Worm (Caenorhabditis elegans) whole organism, L4 larva: ENCODE results near the gene str-261.

Experiments used
- D1046.2 ChIP-seq: fragments of 200-800 bp; sonication (Bioruptor generic); IDR thresholded peaks from 2 replicates; pipeline ENCODE4 v1.3.6; 2022; ENCODE audit warnings: missing genetic modification characterization, missing compliant biosample characterization
- R02D3.7 ChIP-seq: fragments of 150-350 bp; sonication (generic microtip); optimal IDR thresholded peaks from 3 replicates; lab custom pipeline; 2014; ENCODE audit warnings: missing biosample characterization, missing genetic modification characterization
- T20F7.1 ChIP-seq: fragments of 200-800 bp; sonication (Bioruptor generic); optimal IDR thresholded peaks from 2 replicates; lab custom pipeline; 2018; ENCODE audit warnings: mild to moderate bottlenecking, missing genetic modification characterization, missing compliant biosample characterization
- Y48G9A.11 ChIP-seq: fragments of 200-800 bp; sonication (Bioruptor generic); IDR thresholded peaks from 2 replicates; pipeline ENCODE4 v1.3.6; 2022; ENCODE audit warnings: missing genetic modification reagents, missing genetic modification characterization, missing compliant biosample characterization
- Y75B8A.6 ChIP-seq: fragments of 200-800 bp; sonication (Bioruptor generic); IDR thresholded peaks from 2 replicates; pipeline ENCODE4 v1.3.6; 2022; ENCODE audit warnings: missing genetic modification reagents, missing genetic modification characterization, missing compliant biosample characterization
- ZK546.5 ChIP-seq, 2 experiments: sonication (generic microtip); optimal IDR thresholded peaks; 2 replicates each; lab custom pipeline; 2017; ENCODE audit warnings: missing biosample characterization in 2 of 2, missing genetic modification characterization in 2 of 2
- aha-1 ChIP-seq: fragments of 150-350 bp; peaks from one replicate; lab custom pipeline; 2014; ENCODE audit warnings: missing biosample characterization, missing genetic modification characterization
- aly-2 ChIP-seq: sonication (generic microtip); optimal IDR thresholded peaks from 2 replicates; lab custom pipeline; 2018; ENCODE audit warnings: missing biosample characterization, missing genetic modification characterization
- ceh-44 ChIP-seq: fragments of 200-800 bp; sonication (Bioruptor generic); IDR thresholded peaks from 2 replicates; pipeline ENCODE4 v1.3.6; 2022; ENCODE audit warnings: missing genetic modification reagents, missing genetic modification characterization, missing compliant biosample characterization
- ceh-62 ChIP-seq: sonication (generic microtip); optimal IDR thresholded peaks from 2 replicates; lab custom pipeline; 2017; ENCODE audit warnings: missing biosample characterization, missing genetic modification characterization
- ces-1 ChIP-seq: fragments of 150-350 bp; sonication (generic microtip); optimal IDR thresholded peaks from 4 replicates; lab custom pipeline; 2014; ENCODE audit warnings: missing biosample characterization, missing genetic modification reagents, missing genetic modification characterization
- daf-12 ChIP-seq: fragments of 150-350 bp; optimal IDR thresholded peaks from 2 replicates; lab custom pipeline; 2014; ENCODE audit warnings: missing biosample characterization, missing genetic modification reagents, missing genetic modification characterization
- daf-16 ChIP-seq, 3 experiments: sonication (generic microtip); optimal IDR thresholded peaks; 2 replicates each; lab custom pipeline; 2016 to 2017; ENCODE audit warnings: missing genetic modification characterization in 3 of 3, missing genetic modification reagents in 3 of 3, mild to moderate bottlenecking in 2 of 3, missing compliant biosample characterization in 2 of 3, missing biosample characterization in 1 of 3, moderate library complexity in 1 of 3
- daf-8 ChIP-seq: fragments of 200-800 bp; sonication (Bioruptor generic); IDR thresholded peaks from 2 replicates; pipeline ENCODE4 v1.3.6; 2022; ENCODE audit warnings: missing genetic modification characterization, missing compliant biosample characterization
- dmd-6 ChIP-seq: fragments of 200-800 bp; sonication (Bioruptor generic); IDR thresholded peaks from 2 replicates; pipeline ENCODE4 v1.3.6; 2022; ENCODE audit warnings: missing genetic modification reagents, missing genetic modification characterization, missing compliant biosample characterization
- dve-1 ChIP-seq: sonication (generic microtip); optimal IDR thresholded peaks from 2 replicates; lab custom pipeline; 2017; ENCODE audit warnings: antibody characterized with exemption, mild to moderate bottlenecking, missing genetic modification characterization, missing compliant biosample characterization; ENCODE audit not compliant: insufficient read depth
- hif-1 ChIP-seq, 2 experiments: sonication (generic microtip); optimal IDR thresholded peaks; 2 replicates each; lab custom pipeline; 2016 to 2017; ENCODE audit warnings: missing compliant biosample characterization in 2 of 2, missing genetic modification characterization in 2 of 2, missing genetic modification reagents in 2 of 2, missing genotype in 2 of 2, mild to moderate bottlenecking in 1 of 2
- hlh-30 ChIP-seq: sonication (generic microtip); optimal IDR thresholded peaks from 2 replicates; lab custom pipeline; 2017; ENCODE audit warnings: antibody characterized with exemption, mild to moderate bottlenecking, missing genetic modification characterization, missing compliant biosample characterization; ENCODE audit not compliant: insufficient read depth
- hmg-1.1 ChIP-seq: fragments of 200-800 bp; sonication (Bioruptor generic); IDR thresholded peaks from 2 replicates; pipeline ENCODE4 v1.3.6; 2022; ENCODE audit warnings: missing genetic modification reagents, missing genetic modification characterization, missing compliant biosample characterization
- lim-7 ChIP-seq: fragments of 200-800 bp; sonication (Bioruptor generic); IDR thresholded peaks from 2 replicates; pipeline ENCODE4 v1.3.6; 2022; ENCODE audit warnings: missing genetic modification characterization, missing compliant biosample characterization
- lin-15B ChIP-seq: fragments of 150-350 bp; sonication (generic microtip); optimal IDR thresholded peaks from 3 replicates; lab custom pipeline; 2014; ENCODE audit warnings: missing biosample characterization, missing genetic modification characterization
- lin-29 ChIP-seq: fragments of 200-800 bp; sonication (Bioruptor generic); IDR thresholded peaks from 2 replicates; pipeline ENCODE4 v1.3.6; 2022; ENCODE audit warnings: missing genetic modification reagents, missing genetic modification characterization, missing compliant biosample characterization
- lin-38 ChIP-seq: fragments of 200-800 bp; sonication (Bioruptor generic); IDR thresholded peaks from 2 replicates; pipeline ENCODE4 v1.3.6; 2022; ENCODE audit warnings: missing genetic modification reagents, missing genetic modification characterization, missing compliant biosample characterization
- lsy-2 ChIP-seq, 2 experiments: fragments of 150-350 bp in 1 of 2; sonication (generic microtip) in 1 of 2; optimal IDR thresholded peaks; 2 replicates each; lab custom pipeline; 2014 to 2017; ENCODE audit warnings: missing biosample characterization in 2 of 2, missing genetic modification characterization in 2 of 2
- mdl-1 ChIP-seq, 2 experiments: fragments of 150-350 bp in 1 of 2; sonication (generic microtip) in 1 of 2; optimal IDR thresholded peaks; 2 replicates each; lab custom pipeline; 2014 to 2017; ENCODE audit warnings: missing biosample characterization in 2 of 2, missing genetic modification characterization in 2 of 2
- mep-1 ChIP-seq: fragments of 150-350 bp; sonication (generic microtip); optimal IDR thresholded peaks from 3 replicates; lab custom pipeline; 2014; ENCODE audit warnings: missing biosample characterization, missing genetic modification characterization
- mes-2 ChIP-seq: sonication (generic microtip); optimal IDR thresholded peaks from 2 replicates; lab custom pipeline; 2016; ENCODE audit warnings: missing genotype, mild to moderate bottlenecking, missing genetic modification characterization, missing compliant biosample characterization; ENCODE audit not compliant: poor library complexity, severe bottlenecking
- mxl-3 ChIP-seq: fragments of 200-800 bp; sonication (Bioruptor generic); optimal IDR thresholded peaks from 2 replicates; lab custom pipeline; 2018; ENCODE audit warnings: mild to moderate bottlenecking, missing genetic modification characterization, missing compliant biosample characterization
- nhr-11 ChIP-seq: fragments of 150-350 bp; optimal IDR thresholded peaks from 2 replicates; lab custom pipeline; 2014; ENCODE audit warnings: missing biosample characterization, missing genetic modification characterization
- nhr-25 ChIP-seq: sonication (generic microtip); optimal IDR thresholded peaks from 2 replicates; lab custom pipeline; 2017; ENCODE audit warnings: missing genetic modification characterization, mild to moderate bottlenecking, missing compliant biosample characterization, antibody characterized with exemption, moderate library complexity, borderline replicate concordance; ENCODE audit not compliant: insufficient read depth
- nhr-28 ChIP-seq: fragments of 150-350 bp; optimal IDR thresholded peaks from 2 replicates; lab custom pipeline; 2014; ENCODE audit warnings: missing biosample characterization, missing genetic modification characterization
- nhr-41 ChIP-seq: fragments of 200-800 bp; sonication (Bioruptor generic); IDR thresholded peaks from 2 replicates; pipeline ENCODE4 v1.3.6; 2022; ENCODE audit warnings: missing genetic modification reagents, missing genetic modification characterization, missing compliant biosample characterization
- php-3 ChIP-seq: fragments of 200-800 bp; sonication (Bioruptor generic); IDR thresholded peaks from 2 replicates; pipeline ENCODE4 v1.3.6; 2022; ENCODE audit warnings: missing genetic modification reagents, missing genetic modification characterization, missing compliant biosample characterization
- pqm-1 ChIP-seq: sonication (generic microtip); optimal IDR thresholded peaks from 2 replicates; lab custom pipeline; 2017; ENCODE audit warnings: missing biosample characterization, missing genetic modification characterization
- rbr-2 ChIP-seq: sonication (generic microtip); optimal IDR thresholded peaks from 2 replicates; lab custom pipeline; 2016; ENCODE audit warnings: missing genotype, missing genetic modification characterization, missing compliant biosample characterization
- tra-1 ChIP-seq: fragments of 200-800 bp; sonication (Bioruptor generic); IDR thresholded peaks from 2 replicates; pipeline ENCODE4 v1.3.6; 2022; ENCODE audit warnings: missing genetic modification reagents, missing genetic modification characterization, missing compliant biosample characterization
- unc-130 ChIP-seq: sonication (generic microtip); optimal IDR thresholded peaks from 2 replicates; lab custom pipeline; 2016; ENCODE audit warnings: missing genetic modification reagents, missing genetic modification characterization, missing compliant biosample characterization
- unc-39 ChIP-seq: sonication (generic microtip); optimal IDR thresholded peaks from 2 replicates; lab custom pipeline; 2017; ENCODE audit warnings: missing biosample characterization, missing genetic modification characterization
- zip-2 ChIP-seq: fragments of 150-350 bp; optimal IDR thresholded peaks from 2 replicates; lab custom pipeline; 2014; ENCODE audit warnings: missing biosample characterization, missing genetic modification characterization

The str-261 gene

DNA sequence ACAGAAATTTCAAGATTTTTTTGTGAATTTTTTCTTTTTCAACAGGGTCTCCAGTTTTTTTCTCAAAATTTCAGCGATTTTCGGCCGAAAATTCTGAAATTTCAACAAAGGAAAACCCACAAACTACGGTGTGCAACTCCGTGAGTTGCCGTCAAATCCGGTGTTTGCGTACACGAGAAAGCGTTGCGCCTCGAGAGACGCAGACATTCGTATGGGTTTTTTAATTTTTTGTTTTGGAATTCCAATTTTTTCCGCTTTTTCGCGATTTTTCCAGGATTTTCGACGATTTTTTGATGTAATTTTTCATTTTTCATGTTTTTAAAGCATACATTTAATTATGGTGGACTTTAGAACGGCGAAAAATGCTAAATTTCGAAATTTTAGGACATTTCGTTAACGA, 38.2 kb upstream of the str-261 start (continued):
- TF ChIP-seq ceh-44 (GFP tag; lab: Robert Waterston, UW) (no peak), R02D3.7 (tag; lab: Kevin White, UChicago) (no peak), lin-29 (peak; percentile 42; the same call in 1 of the 2 replicates), lim-7 (no peak), tra-1 (GFP tag; lab: Robert Waterston, UW) (no peak), nhr-11 (peak; percentile 28), ceh-62 (tag; lab: Kevin White, UChicago) (no peak), unc-130 (peak; percentile 73), hmg-1.1 (GFP tag; lab: Robert Waterston, UW) (peak; percentile 71), Y75B8A.6 (GFP tag; lab: Robert Waterston, UW) (no peak), ces-1 (GFP tag; lab: Kevin White, UChicago) (no peak), nhr-41 (GFP tag; lab: Robert Waterston, UW) (no peak), lin-15B (tag; lab: Kevin White, UChicago) (no peak), ZK546.5 (tag; optimal IDR thresholded peaks at IDR 0.05; lab: Kevin White, UChicago) (no peak), daf-12 (no peak), lin-38 (peak; percentile 87), php-3 (GFP tag; lab: Robert Waterston, UW) (no peak)
- TF ChIP-seq, all 104 proteins: peak for 37

DNA sequence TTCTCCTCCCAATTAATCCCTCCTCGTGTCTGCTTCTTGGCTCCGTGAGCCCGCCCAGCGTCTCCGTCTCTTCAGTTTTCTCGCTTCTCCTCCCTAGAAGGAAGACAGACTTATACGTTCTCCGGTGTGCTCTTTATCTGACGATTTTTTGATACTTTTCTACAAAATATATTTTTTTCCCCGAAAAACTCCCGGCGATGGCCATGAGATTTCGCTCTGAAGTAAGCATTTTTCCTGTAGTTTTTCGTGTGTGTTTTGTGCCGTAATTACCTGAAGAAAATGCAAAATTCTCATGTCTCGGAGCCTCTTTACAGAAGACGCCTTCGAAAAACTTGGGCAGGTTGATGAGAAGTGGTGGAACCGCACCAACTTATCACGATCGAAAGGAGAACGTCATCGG, 37.7 kb upstream of the str-261 start, which contains the start of gene spat-2:
TSS of gene spat-2 (plus strand) at position 301 of the 400 bp plus-strand sequence.
- 0 out of 2 replicates have a peak, but pooled peaks have one; percentile 6 for TF ChIP-seq D1046.2
- no peak for TF ChIP-seq daf-12
- TF ChIP-seq lin-38 = no peak
- TF ChIP-seq aha-1 (tag; lab: Kevin White, UChicago) = peak; percentile 24
- no peak for TF ChIP-seq zip-2
- no peak for TF ChIP-seq Y48G9A.11 (GFP tag; lab: Robert Waterston, UW)
- no peak for TF ChIP-seq daf-8 (GFP tag; lab: Robert Waterston, UW)
- TF ChIP-seq unc-39 = no peak
- TF ChIP-seq mxl-3 = no peak

ce11 chrIII:11039250-11039649, 35.1 kb upstream of the str-261 start:
- TF ChIP-seq lsy-2 (tag; optimal IDR thresholded peaks at IDR 0.05; lab: Kevin White, UChicago) (peak in 1 of 2 experiments; percentile 71), lin-38 (peak; percentile 60), mes-2 (tag; lab: Kevin White, UChicago) (peak; percentile 53), php-3 (GFP tag; lab: Robert Waterston, UW) (no peak), rbr-2 (tag; lab: Kevin White, UChicago) (peak; percentile 35), hlh-30 (tag; lab: Kevin White, UChicago) (peak; percentile 25), dve-1 (peak; percentile 14), dmd-6 (GFP tag; lab: Robert Waterston, UW) (peak; percentile 21; the same call in 1 of the 2 replicates), mep-1 (tag; lab: Kevin White, UChicago) (peak; percentile 45), hif-1 (tag; optimal IDR thresholded peaks at IDR 0.05; lab: Kevin White, UChicago) (no peak), nhr-25 (tag; lab: Kevin White, UChicago) (no peak), hmg-1.1 (GFP tag; lab: Robert Waterston, UW) (peak; percentile 51; the same call in 1 of the 2 replicates), T20F7.1 (no peak), aha-1 (tag; lab: Kevin White, UChicago) (peak; percentile 99)

ce11 chrIII:11040606-11041005, 33.7 kb upstream of the str-261 start:
- TF ChIP-seq nhr-28 (tag; lab: Kevin White, UChicago) (peak; percentile 69), pqm-1 (tag; lab: Kevin White, UChicago) (peak; percentile 33), mdl-1 (tag; optimal IDR thresholded peaks at IDR 0.05; lab: Kevin White, UChicago) (peak; percentile 21 to 70), daf-16 (GFP tag; optimal IDR thresholded peaks at IDR 0.05; lab: Kevin White, UChicago) (peak in 1 of 2 experiments; percentile 6), daf-16 (tag; optimal IDR thresholded peaks at IDR 0.05; lab: Kevin White, UChicago) (peak; percentile 48), mes-2 (tag; lab: Kevin White, UChicago) (no peak), unc-130 (no peak), Y48G9A.11 (GFP tag; lab: Robert Waterston, UW) (no peak), mxl-3 (peak; percentile 93), aha-1 (tag; lab: Kevin White, UChicago) (peak; percentile 64), aly-2 (no peak), hlh-30 (tag; lab: Kevin White, UChicago) (peak; percentile 46)
